Fruit fly (Drosophila melanogaster) whole organism, embryonic: ENCODE data around the gene brun.

ENCODE experiments used
- Atf6 ChIP-seq: fragments of 200-800 bp; sonication (Bioruptor generic); IDR thresholded peaks from 2 replicates; pipeline ENCODE4 v1.3.6; 2022; ENCODE audit warnings: missing biosample characterization, missing genetic modification characterization
- B-H2 ChIP-seq: fragments of 200-800 bp; sonication (Bioruptor generic); optimal IDR thresholded peaks from 2 replicates; lab custom pipeline; 2018; ENCODE audit warnings: missing biosample characterization, mild to moderate bottlenecking, missing genetic modification characterization
- CG11456 ChIP-seq: fragments of 200-800 bp; sonication (Bioruptor generic); IDR thresholded peaks from 3 replicates; pipeline ENCODE4 v1.3.6; 2022; ENCODE audit warnings: missing biosample characterization, missing genetic modification characterization
- CG12071 ChIP-seq: fragments of 200-800 bp; sonication (Bioruptor generic); optimal IDR thresholded peaks from 3 replicates; lab custom pipeline; 2018; ENCODE audit warnings: missing biosample characterization, mild to moderate bottlenecking, missing genetic modification characterization
- CG1233 ChIP-seq: fragments of 200-800 bp; sonication (Bioruptor generic); optimal IDR thresholded peaks from 4 replicates; lab custom pipeline; 2018; ENCODE audit warnings: missing biosample characterization, mild to moderate bottlenecking, missing genetic modification characterization
- CG12942 ChIP-seq: fragments of 200-800 bp; sonication (Bioruptor generic); optimal IDR thresholded peaks from 3 replicates; lab custom pipeline; 2016; ENCODE audit warnings: missing biosample characterization, missing genetic modification characterization
- CG13424 ChIP-seq: fragments of 200-800 bp; sonication (Bioruptor generic); optimal IDR thresholded peaks from 2 replicates; lab custom pipeline; 2019; ENCODE audit warnings: missing biosample characterization, mild to moderate bottlenecking, missing genetic modification characterization, moderate library complexity
- CG13624 ChIP-seq: fragments of 200-800 bp; sonication (Bioruptor generic); optimal IDR thresholded peaks from 2 replicates; lab custom pipeline; 2016; ENCODE audit warnings: missing biosample characterization, missing genetic modification characterization
- CG14014 ChIP-seq: fragments of 200-800 bp; sonication (Bioruptor generic); IDR thresholded peaks from 2 replicates; pipeline ENCODE4 v1.3.6; 2022; ENCODE audit warnings: missing biosample characterization, missing genetic modification characterization
- CG14441 ChIP-seq: fragments of 200-800 bp; sonication (Bioruptor generic); IDR thresholded peaks from 2 replicates; pipeline ENCODE4 v1.3.6; 2022; ENCODE audit warnings: missing biosample characterization, missing genetic modification characterization
- CG17361 ChIP-seq: fragments of 200-800 bp; sonication (Bioruptor generic); IDR thresholded peaks from 3 replicates; pipeline ENCODE4 v1.3.6; 2022; ENCODE audit warnings: missing biosample characterization, missing genetic modification characterization
- CG17612 ChIP-seq: fragments of 200-800 bp; sonication (Bioruptor generic); IDR thresholded peaks from 2 replicates; pipeline ENCODE4 v1.3.6; 2022; ENCODE audit warnings: missing biosample characterization, missing genetic modification characterization
- CG17912 ChIP-seq: fragments of 200-800 bp; sonication (Bioruptor generic); optimal IDR thresholded peaks from 2 replicates; lab custom pipeline; 2018; ENCODE audit warnings: missing biosample characterization, mild to moderate bottlenecking, missing genetic modification characterization
- CG1832 ChIP-seq: fragments of 200-800 bp; sonication (Bioruptor generic); optimal IDR thresholded peaks from 2 replicates; lab custom pipeline; 2017; ENCODE audit warnings: missing biosample characterization, mild to moderate bottlenecking, missing genetic modification characterization, inconsistent platforms
- CG32772 ChIP-seq: fragments of 200-800 bp; sonication (Bioruptor generic); IDR thresholded peaks from 2 replicates; pipeline ENCODE4 v1.3.6; 2022; ENCODE audit warnings: missing biosample characterization, missing genetic modification characterization
- CG4328 ChIP-seq: fragments of 200-800 bp; sonication (Bioruptor generic); optimal IDR thresholded peaks from 3 replicates; lab custom pipeline; 2017; ENCODE audit warnings: missing biosample characterization, missing genetic modification reagents, missing genetic modification characterization
- CG4820 ChIP-seq: fragments of 200-800 bp; sonication (Bioruptor generic); optimal IDR thresholded peaks from 3 replicates; lab custom pipeline; 2016; ENCODE audit warnings: missing biosample characterization, missing genetic modification characterization
- CG5180 ChIP-seq: fragments of 200-800 bp; sonication (Bioruptor generic); optimal IDR thresholded peaks from 3 replicates; lab custom pipeline; 2017; ENCODE audit warnings: missing biosample characterization, missing genetic modification characterization, mild to moderate bottlenecking, moderate library complexity, missing genetic modification reagents
- CG7372 ChIP-seq: fragments of 200-800 bp; sonication (Bioruptor generic); IDR thresholded peaks from 2 replicates; pipeline ENCODE4 v1.3.6; 2022; ENCODE audit warnings: missing biosample characterization, missing genetic modification characterization
- CG8281 ChIP-seq: fragments of 200-800 bp; sonication (Bioruptor generic); optimal IDR thresholded peaks from 2 replicates; lab custom pipeline; 2018; ENCODE audit warnings: missing biosample characterization, mild to moderate bottlenecking, missing genetic modification characterization, moderate library complexity
- CG9215 ChIP-seq: fragments of 200-800 bp; sonication (Bioruptor generic); IDR thresholded peaks from 2 replicates; pipeline ENCODE4 v1.3.6; 2022; ENCODE audit warnings: missing biosample characterization, missing genetic modification characterization
- CG9437 ChIP-seq: fragments of 200-800 bp; sonication (Bioruptor generic); optimal IDR thresholded peaks from 2 replicates; lab custom pipeline; 2018; ENCODE audit warnings: missing biosample characterization, mild to moderate bottlenecking, missing genetic modification characterization
- H2.0 ChIP-seq: fragments of 200-800 bp; sonication (Bioruptor generic); IDR thresholded peaks from 2 replicates; pipeline ENCODE4 v1.3.6; 2022; ENCODE audit warnings: missing biosample characterization, missing genetic modification characterization
- Hand ChIP-seq: fragments of 200-800 bp; sonication (Bioruptor generic); optimal IDR thresholded peaks from 2 replicates; lab custom pipeline; 2017; ENCODE audit warnings: mild to moderate bottlenecking, missing biosample characterization, missing genetic modification reagents, missing genetic modification characterization
- Hr39 ChIP-seq: fragments of >200 bp; optimal IDR thresholded peaks from 2 replicates; lab custom pipeline; 2017
- MBD-R2 ChIP-seq: fragments of 200-800 bp; sonication (Bioruptor generic); IDR thresholded peaks from 2 replicates; pipeline ENCODE4 v1.3.6; 2022; ENCODE audit warnings: missing biosample characterization, missing genetic modification characterization
- Max ChIP-seq: fragments of 200-800 bp; sonication (Bioruptor generic); optimal IDR thresholded peaks from 2 replicates; lab custom pipeline; 2016; ENCODE audit warnings: missing biosample characterization, mild to moderate bottlenecking, missing genetic modification characterization
- NFAT ChIP-seq: fragments of 200-800 bp; sonication (Bioruptor generic); IDR thresholded peaks from 2 replicates; pipeline ENCODE4 v1.3.6; 2022; ENCODE audit warnings: missing biosample characterization, missing genetic modification characterization
- Nf-YC ChIP-seq: fragments of 200-800 bp; optimal IDR thresholded peaks from 3 replicates; lab custom pipeline; 2019; ENCODE audit warnings: missing biosample characterization, mild to moderate bottlenecking, missing genetic modification characterization, moderate library complexity
- Optix ChIP-seq: fragments of 200-800 bp; sonication (Bioruptor generic); IDR thresholded peaks from 3 replicates; pipeline ENCODE4 v1.3.6; 2022; ENCODE audit warnings: missing biosample characterization, missing genetic modification characterization
- Ravus ChIP-seq: fragments of 200-800 bp; sonication (Bioruptor generic); IDR thresholded peaks from 2 replicates; pipeline ENCODE4 v1.3.6; 2022; ENCODE audit warnings: missing biosample characterization, missing genetic modification characterization
- abd-A ChIP-seq: fragments of 200-800 bp; sonication (Bioruptor generic); optimal IDR thresholded peaks from 3 replicates; lab custom pipeline; 2019; ENCODE audit warnings: missing biosample characterization, mild to moderate bottlenecking, missing genetic modification characterization, moderate library complexity
- ap ChIP-seq: fragments of 200-800 bp; sonication (Bioruptor generic); IDR thresholded peaks from 2 replicates; pipeline ENCODE4 v1.3.6; 2022; ENCODE audit warnings: missing biosample characterization, missing genetic modification characterization
- bigmax ChIP-seq: fragments of 200-800 bp; sonication (Bioruptor generic); optimal IDR thresholded peaks from 2 replicates; lab custom pipeline; 2018; ENCODE audit warnings: missing biosample characterization, mild to moderate bottlenecking, missing genetic modification characterization
- crol ChIP-seq: fragments of 200-800 bp; sonication (Bioruptor generic); IDR thresholded peaks from 2 replicates; pipeline ENCODE4 v1.3.6; 2022; ENCODE audit warnings: missing biosample characterization, missing genetic modification characterization
- en ChIP-seq: fragments of 200-800 bp; sonication (Bioruptor generic); optimal IDR thresholded peaks from 2 replicates; lab custom pipeline; 2016; ENCODE audit warnings: missing biosample characterization, missing genetic modification characterization
- gem ChIP-seq: fragments of 200-800 bp; sonication (Bioruptor generic); optimal IDR thresholded peaks from 2 replicates; lab custom pipeline; 2019; ENCODE audit warnings: missing biosample characterization, mild to moderate bottlenecking, missing genetic modification characterization, moderate library complexity
- gro ChIP-seq: fragments of 200-800 bp; sonication (Bioruptor generic); optimal IDR thresholded peaks from 2 replicates; lab custom pipeline; 2016; ENCODE audit warnings: missing biosample characterization, missing genetic modification characterization
- gsb ChIP-seq: fragments of 200-800 bp; sonication (Bioruptor generic); IDR thresholded peaks from 2 replicates; pipeline ENCODE4 v1.3.6; 2022; ENCODE audit warnings: missing biosample characterization, missing genetic modification characterization
- ham ChIP-seq: fragments of 200-800 bp; sonication (Bioruptor generic); IDR thresholded peaks from 2 replicates; pipeline ENCODE4 v1.3.6; 2022; ENCODE audit warnings: missing biosample characterization, missing genetic modification characterization
- ind ChIP-seq: fragments of 200-800 bp; sonication (Bioruptor generic); optimal IDR thresholded peaks from 3 replicates; lab custom pipeline; 2016; ENCODE audit warnings: missing biosample characterization, missing genetic modification characterization
- jumu ChIP-seq: fragments of 200-800 bp; sonication (Bioruptor generic); optimal IDR thresholded peaks from 3 replicates; lab custom pipeline; 2016; ENCODE audit warnings: missing biosample characterization, missing genetic modification characterization
- kay ChIP-seq: fragments of 200-800 bp; sonication (Bioruptor generic); optimal IDR thresholded peaks from 2 replicates; lab custom pipeline; 2016; ENCODE audit warnings: missing biosample characterization, missing genetic modification characterization
- ken ChIP-seq: fragments of 200-800 bp; sonication (Bioruptor generic); IDR thresholded peaks from 3 replicates; pipeline ENCODE4 v1.3.6; 2022; ENCODE audit warnings: missing biosample characterization, missing genetic modification characterization
- mam ChIP-seq: fragments of 200-800 bp; sonication (Bioruptor generic); optimal IDR thresholded peaks from 3 replicates; lab custom pipeline; 2016; ENCODE audit warnings: missing biosample characterization, missing genetic modification characterization
- nmo ChIP-seq: fragments of 200-800 bp; sonication (Bioruptor generic); optimal IDR thresholded peaks from 2 replicates; lab custom pipeline; 2018; ENCODE audit warnings: missing biosample characterization, mild to moderate bottlenecking, missing genetic modification characterization, moderate library complexity
- oc ChIP-seq: fragments of 200-800 bp; sonication (Bioruptor generic); optimal IDR thresholded peaks from 2 replicates; lab custom pipeline; 2018; ENCODE audit warnings: missing biosample characterization, mild to moderate bottlenecking, missing genetic modification characterization, moderate library complexity
- ranshi ChIP-seq: fragments of 200-800 bp; sonication (Bioruptor generic); IDR thresholded peaks from 2 replicates; pipeline ENCODE4 v1.3.6; 2022; ENCODE audit warnings: missing biosample characterization, missing genetic modification characterization
- shn ChIP-seq: fragments of 200-800 bp; sonication (Bioruptor generic); optimal IDR thresholded peaks from 3 replicates; lab custom pipeline; 2016; ENCODE audit warnings: missing biosample characterization, missing genetic modification characterization
- sisA ChIP-seq: fragments of 200-800 bp; sonication (Bioruptor generic); IDR thresholded peaks from 2 replicates; pipeline ENCODE4 v1.3.6; 2022; ENCODE audit warnings: missing biosample characterization, missing genetic modification characterization
- z ChIP-seq: fragments of 200-800 bp; sonication (Bioruptor generic); IDR thresholded peaks from 3 replicates; pipeline ENCODE4 v1.3.6; 2022; ENCODE audit warnings: missing biosample characterization, missing genetic modification characterization
- zfh2 ChIP-seq: fragments of 200-800 bp; sonication (Bioruptor generic); optimal IDR thresholded peaks from 2 replicates; lab custom pipeline; 2016; ENCODE audit warnings: missing biosample characterization, missing genetic modification characterization

Gene brun

dm6 chr2L:20656110-20656509 is at the start of gene brun, which contains the start of gene CG2614 (continued):
- peak; percentile 55; the same call in 2 of the 3 replicates for TF ChIP-seq Optix
- TF ChIP-seq MBD-R2: peak; percentile 96
- TF ChIP-seq CG32772 (GFP tag; lab: Robert Waterston, UW): peak; percentile 78; the same call in 1 of the 2 replicates
- TF ChIP-seq Nf-YC (tag; lab: Kevin White, UChicago): peak; percentile 87
- TF ChIP-seq CG9437 (GFP tag; lab: Kevin White, UChicago): peak; percentile 12
- TF ChIP-seq CG7372 (GFP tag; lab: Robert Waterston, UW): peak; percentile 39; the same call in 1 of the 2 replicates
- TF ChIP-seq mam (GFP tag; lab: Kevin White, UChicago): peak; percentile 82
- peak; percentile 69 for TF ChIP-seq CG13624 (GFP tag; lab: Kevin White, UChicago)
- no peak for TF ChIP-seq CG12071 (GFP tag; lab: Kevin White, UChicago)
- peak; percentile 81; the same call in 2 of the 3 replicates for TF ChIP-seq ken (GFP tag; lab: Robert Waterston, UW)
- TF ChIP-seq gsb (GFP tag; lab: Robert Waterston, UW): no peak
- peak; percentile 74 for TF ChIP-seq Atf6 (GFP tag; lab: Robert Waterston, UW)
- peak; percentile 59 for TF ChIP-seq shn
- peak; percentile 88 for TF ChIP-seq Max (GFP tag; lab: Kevin White, UChicago)
- peak; percentile 54 for TF ChIP-seq kay (GFP tag; lab: Kevin White, UChicago)
- no peak for TF ChIP-seq z (GFP tag; lab: Robert Waterston, UW)
- TF ChIP-seq CG4328 (GFP tag; lab: Kevin White, UChicago): peak; percentile 24
- TF ChIP-seq CG12942: peak; percentile 69
- TF ChIP-seq NFAT (GFP tag; lab: Robert Waterston, UW): 0 out of 2 replicates have a peak, but pooled peaks have one; percentile 26
- TF ChIP-seq ind: peak; percentile 75
- TF ChIP-seq CG17361 (GFP tag; lab: Robert Waterston, UW): no peak; the same call in 2 of the 3 replicates
- peak; percentile 62 for TF ChIP-seq CG4820 (GFP tag; lab: Kevin White, UChicago)
- TF ChIP-seq CG5180 (GFP tag; lab: Kevin White, UChicago): no peak
- peak; percentile 87 for TF ChIP-seq sisA (GFP tag; lab: Robert Waterston, UW)
- TF ChIP-seq bigmax (GFP tag; lab: Kevin White, UChicago): no peak
- TF ChIP-seq CG8281: no peak
- peak; percentile 74 for TF ChIP-seq CG14014
- peak; percentile 97 for TF ChIP-seq CG9215 (GFP tag; lab: Robert Waterston, UW)
- no peak for TF ChIP-seq gro (GFP tag; lab: Kevin White, UChicago)
- TF ChIP-seq CG17612 (GFP tag; lab: Robert Waterston, UW): no peak
- TF ChIP-seq CG13424 (tag; lab: Kevin White, UChicago): peak; percentile 72
- peak; percentile 84 for TF ChIP-seq zfh2 (GFP tag; lab: Kevin White, UChicago)
- TF ChIP-seq Ravus (GFP tag; lab: Robert Waterston, UW): 0 out of 2 replicates have a peak, but pooled peaks have one; percentile 5
- TF ChIP-seq gem: no peak
- peak; percentile 74 for TF ChIP-seq CG14441 (GFP tag; lab: Robert Waterston, UW)
- TF ChIP-seq Hand: no peak
- no peak for TF ChIP-seq abd-A (tag; lab: Kevin White, UChicago)
- TF ChIP-seq CG11456 (GFP tag; lab: Robert Waterston, UW): peak; percentile 76
- TF ChIP-seq ranshi (GFP tag; lab: Robert Waterston, UW): no peak; the same call in 1 of the 2 replicates
- no peak for TF ChIP-seq oc (tag; lab: Kevin White, UChicago)
- TF ChIP-seq CG17912 (GFP tag; lab: Kevin White, UChicago): no peak
- TF ChIP-seq B-H2 (GFP tag; lab: Kevin White, UChicago): no peak
- peak; percentile 49 for TF ChIP-seq crol (GFP tag; lab: Robert Waterston, UW)
- TF ChIP-seq H2.0 (GFP tag; lab: Robert Waterston, UW): peak; percentile 62; the same call in 1 of the 2 replicates
- TF ChIP-seq en (GFP tag; lab: Kevin White, UChicago): no peak
- peak; percentile 82 for TF ChIP-seq jumu
- no peak for TF ChIP-seq ham (GFP tag; lab: Robert Waterston, UW)
- peak; percentile 83 for TF ChIP-seq nmo (GFP tag; lab: Kevin White, UChicago)
- no peak for TF ChIP-seq Hr39 (lab: Kevin White, UChicago)
- no peak for TF ChIP-seq CG1233 (GFP tag; lab: Kevin White, UChicago)
- no peak for TF ChIP-seq CG1832
- TF ChIP-seq ap (GFP tag; lab: Robert Waterston, UW): peak; percentile 30; the same call in 1 of the 2 replicates
